Worm (Caenorhabditis elegans) whole organism, L2 larva: ENCODE measurements around the gene C17H11.4.
"Not testable (repeated sequence)": the region's sequence is repeated elsewhere in the genome, so short reads cannot be mapped to it uniquely, and the experiment has no call there.

ENCODE experiments used
- C34F6.9 ChIP-seq: fragments of 150-350 bp; optimal IDR thresholded peaks from 2 replicates; lab custom pipeline; 2014; ENCODE audit warnings: missing biosample characterization, missing genetic modification characterization
- F13H6.1 ChIP-seq: sonication (generic microtip); optimal IDR thresholded peaks from 2 replicates; lab custom pipeline; 2016; ENCODE audit warnings: missing genetic modification characterization, missing compliant biosample characterization
- R02D3.7 ChIP-seq: fragments of 150-350 bp; optimal IDR thresholded peaks from 2 replicates; lab custom pipeline; 2014; ENCODE audit warnings: missing biosample characterization, missing genetic modification characterization
- Y55F3AM.14 ChIP-seq: fragments of 200-800 bp; sonication (Bioruptor generic); optimal IDR thresholded peaks from 2 replicates; lab custom pipeline; 2018; ENCODE audit warnings: mild to moderate bottlenecking, missing genetic modification characterization, missing compliant biosample characterization
- ZK546.5 ChIP-seq: sonication (generic microtip); optimal IDR thresholded peaks from 2 replicates; lab custom pipeline; 2017; ENCODE audit warnings: missing biosample characterization, missing genetic modification characterization
- alr-1 ChIP-seq: fragments of 150-350 bp; optimal IDR thresholded peaks from 2 replicates; lab custom pipeline; 2014; ENCODE audit warnings: missing biosample characterization, missing genetic modification characterization
- aly-2 ChIP-seq: fragments of 150-350 bp; optimal IDR thresholded peaks from 2 replicates; lab custom pipeline; 2014; ENCODE audit warnings: missing biosample characterization, missing genetic modification characterization
- ama-1 ChIP-seq: fragments of 150-350 bp; optimal IDR thresholded peaks from 2 replicates; lab custom pipeline; 2018; ENCODE audit warnings: inconsistent platforms
- blmp-1 ChIP-seq: sonication (generic microtip); optimal IDR thresholded peaks from 2 replicates; lab custom pipeline; 2017; ENCODE audit warnings: missing genetic modification characterization, mild to moderate bottlenecking, missing compliant biosample characterization, antibody characterized with exemption, moderate library complexity; ENCODE audit not compliant: insufficient read depth
- ceh-82 ChIP-seq: fragments of 150-350 bp; optimal IDR thresholded peaks from 2 replicates; lab custom pipeline; 2014; ENCODE audit warnings: missing biosample characterization, missing genetic modification characterization
- crh-2 ChIP-seq: sonication (generic microtip); optimal IDR thresholded peaks from 2 replicates; lab custom pipeline; 2017; ENCODE audit warnings: missing biosample characterization, missing genetic modification characterization
- dmd-4 ChIP-seq: sonication (generic microtip); optimal IDR thresholded peaks from 2 replicates; lab custom pipeline; 2017; ENCODE audit warnings: missing biosample characterization, missing genetic modification characterization
- egl-27 ChIP-seq: sonication (generic microtip); optimal IDR thresholded peaks from 3 replicates; lab custom pipeline; 2017; ENCODE audit warnings: missing biosample characterization, missing genetic modification reagents, missing genetic modification characterization
- elt-3 ChIP-seq: sonication (generic microtip); optimal IDR thresholded peaks from 2 replicates; lab custom pipeline; 2017; ENCODE audit warnings: missing biosample characterization, missing genetic modification characterization
- gmeb-1 ChIP-seq: fragments of 150-350 bp; optimal IDR thresholded peaks from 2 replicates; lab custom pipeline; 2014; ENCODE audit warnings: missing biosample characterization, missing genetic modification characterization
- lin-11 ChIP-seq: fragments of 150-350 bp; sonication (generic microtip); optimal IDR thresholded peaks from 2 replicates; lab custom pipeline; 2014; ENCODE audit warnings: missing biosample characterization, missing genetic modification characterization, inconsistent platforms, mixed read lengths
- lin-13 ChIP-seq: fragments of 150-350 bp; optimal IDR thresholded peaks from 2 replicates; lab custom pipeline; 2014; ENCODE audit warnings: missing biosample characterization, missing genetic modification reagents, missing genetic modification characterization
- lsy-2 ChIP-seq, 2 experiments: fragments of 150-350 bp in 1 of 2; sonication (generic microtip) in 1 of 2; optimal IDR thresholded peaks; 2 replicates each; lab custom pipeline; 2014 to 2017; ENCODE audit warnings: missing biosample characterization in 2 of 2, missing genetic modification characterization in 2 of 2
- mab-5 ChIP-seq: fragments of 150-350 bp; optimal IDR thresholded peaks from 2 replicates; lab custom pipeline; 2014; ENCODE audit warnings: missing biosample characterization, missing genetic modification characterization
- mbf-1 ChIP-seq: sonication (generic microtip); optimal IDR thresholded peaks from 2 replicates; lab custom pipeline; 2017; ENCODE audit warnings: missing biosample characterization, missing genetic modification characterization
- nhr-10 ChIP-seq: sonication (generic microtip); optimal IDR thresholded peaks from 2 replicates; lab custom pipeline; 2017; ENCODE audit warnings: missing biosample characterization, missing genetic modification characterization
- nhr-12 ChIP-seq: fragments of 150-350 bp; optimal IDR thresholded peaks from 2 replicates; lab custom pipeline; 2014; ENCODE audit warnings: missing biosample characterization, missing genetic modification characterization
- nhr-21 ChIP-seq: fragments of 150-350 bp; optimal IDR thresholded peaks from 2 replicates; lab custom pipeline; 2014; ENCODE audit warnings: missing biosample characterization, missing genetic modification characterization
- nhr-77 ChIP-seq: fragments of 150-350 bp; optimal IDR thresholded peaks from 2 replicates; lab custom pipeline; 2014; ENCODE audit warnings: missing biosample characterization, missing genetic modification characterization
- peb-1 ChIP-seq: fragments of 150-350 bp; optimal IDR thresholded peaks from 2 replicates; lab custom pipeline; 2014; ENCODE audit warnings: missing biosample characterization, missing genetic modification characterization
- sem-4 ChIP-seq: fragments of 150-350 bp; optimal IDR thresholded peaks from 2 replicates; lab custom pipeline; 2014; ENCODE audit warnings: missing biosample characterization, missing genetic modification reagents, missing genetic modification characterization
- sma-9 ChIP-seq, 2 experiments: fragments of 150-350 bp in 1 of 2; sonication (generic microtip) in 1 of 2; optimal IDR thresholded peaks; 2 replicates each; lab custom pipeline; 2014 to 2016; ENCODE audit warnings: missing genetic modification characterization in 2 of 2, mild to moderate bottlenecking in 1 of 2, missing biosample characterization in 1 of 2, missing compliant biosample characterization in 1 of 2, missing genetic modification reagents in 1 of 2, moderate library complexity in 1 of 2
- snpc-4 ChIP-seq: fragments of 150-350 bp; optimal IDR thresholded peaks from 2 replicates; lab custom pipeline; 2014; ENCODE audit warnings: missing biosample characterization, missing genetic modification characterization
- unc-39 ChIP-seq: fragments of 150-350 bp; optimal IDR thresholded peaks from 2 replicates; lab custom pipeline; 2014; ENCODE audit warnings: missing biosample characterization, missing genetic modification characterization
- unc-55 ChIP-seq: fragments of 150-350 bp; sonication (generic microtip); optimal IDR thresholded peaks from 3 replicates; lab custom pipeline; 2014; ENCODE audit warnings: missing biosample characterization, missing genetic modification reagents, missing genetic modification characterization
- unc-62 ChIP-seq: fragments of 150-350 bp; optimal IDR thresholded peaks from 2 replicates; lab custom pipeline; 2014; ENCODE audit warnings: missing biosample characterization, missing genetic modification reagents, missing genetic modification characterization
- ztf-11 ChIP-seq: sonication (generic microtip); optimal IDR thresholded peaks from 2 replicates; lab custom pipeline; 2017; ENCODE audit warnings: missing biosample characterization, missing genetic modification characterization
- ztf-4 ChIP-seq: fragments of 150-350 bp; optimal IDR thresholded peaks from 2 replicates; lab custom pipeline; 2014; ENCODE audit warnings: missing biosample characterization, missing genetic modification characterization

C17H11.4 gene

ce11 chrX:8181590-8182311 lies at the start of gene C17H11.4:
Gene C17H11.4 (minus strand): TSS chrX:8181640.
- not testable (repeated sequence) for TF ChIP-seq lin-11 (tag; lab: Kevin White, UChicago); C34F6.9 (tag; lab: Kevin White, UChicago); lsy-2 (tag; optimal IDR thresholded peaks at IDR 0.05; lab: Kevin White, UChicago)
- TF ChIP-seq, all 48 proteins: peak for 0; not testable (repeated sequence) for 48

DNA sequence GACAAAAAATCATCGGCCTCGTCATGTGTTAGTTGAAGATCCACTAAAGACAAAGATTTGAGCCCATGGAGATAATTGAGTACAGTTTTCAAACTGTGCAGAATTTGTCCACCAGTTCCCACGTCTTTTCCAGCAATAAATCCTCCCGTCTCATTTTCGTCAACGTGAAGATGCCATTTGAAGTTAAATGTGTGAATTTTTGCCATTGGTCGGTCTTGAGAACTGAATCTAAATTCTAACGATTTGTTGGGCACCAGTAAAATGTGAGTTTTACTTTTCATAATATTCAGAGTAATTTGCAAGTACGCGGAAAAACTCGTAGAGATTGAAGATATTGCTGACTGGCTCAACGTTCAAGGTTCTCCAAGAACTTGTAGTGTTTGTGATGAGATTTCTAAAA lies 49.1 kb upstream of the C17H11.4 start:
- TF ChIP-seq unc-55 (GFP tag; lab: Kevin White, UChicago) (no peak), ZK546.5 (no peak), sma-9 (GFP tag; optimal IDR thresholded peaks at IDR 0.05; lab: Kevin White, UChicago) (no peak), sma-9 (tag; optimal IDR thresholded peaks at IDR 0.05; lab: Kevin White, UChicago) (no peak), snpc-4 (no peak), alr-1 (tag; lab: Kevin White, UChicago) (no peak), peb-1 (no peak), blmp-1 (tag; lab: Kevin White, UChicago) (no peak), aly-2 (tag; lab: Kevin White, UChicago) (no peak), crh-2 (no peak), nhr-21 (tag; lab: Kevin White, UChicago) (no peak), R02D3.7 (no peak), gmeb-1 (tag; lab: Kevin White, UChicago) (no peak), ztf-4 (tag; lab: Kevin White, UChicago) (no peak)
- TF ChIP-seq, all 48 proteins: peak for 0

ce11 chrX:8229221-8229620 lies 47.8 kb upstream of the C17H11.4 start:
- TF ChIP-seq ztf-4 (tag; lab: Kevin White, UChicago) (no peak), ceh-82 (tag; lab: Kevin White, UChicago) (no peak), F13H6.1 (tag; lab: Kevin White, UChicago) (no peak), ama-1 (lab: Kevin White, UChicago) (no peak), aly-2 (tag; lab: Kevin White, UChicago) (no peak), snpc-4 (no peak), alr-1 (tag; lab: Kevin White, UChicago) (no peak), unc-55 (GFP tag; lab: Kevin White, UChicago) (no peak), elt-3 (no peak), nhr-77 (tag; lab: Kevin White, UChicago) (no peak), sem-4 (no peak), nhr-21 (tag; lab: Kevin White, UChicago) (no peak), ZK546.5 (no peak), lin-13 (GFP tag; lab: Kevin White, UChicago) (no peak), dmd-4 (tag; lab: Kevin White, UChicago) (no peak), egl-27 (tag; lab: Kevin White, UChicago) (no peak), C34F6.9 (tag; lab: Kevin White, UChicago) (no peak), unc-39 (tag; lab: Kevin White, UChicago) (no peak), unc-62 (no peak), mab-5 (tag; lab: Kevin White, UChicago) (no peak)

DNA sequence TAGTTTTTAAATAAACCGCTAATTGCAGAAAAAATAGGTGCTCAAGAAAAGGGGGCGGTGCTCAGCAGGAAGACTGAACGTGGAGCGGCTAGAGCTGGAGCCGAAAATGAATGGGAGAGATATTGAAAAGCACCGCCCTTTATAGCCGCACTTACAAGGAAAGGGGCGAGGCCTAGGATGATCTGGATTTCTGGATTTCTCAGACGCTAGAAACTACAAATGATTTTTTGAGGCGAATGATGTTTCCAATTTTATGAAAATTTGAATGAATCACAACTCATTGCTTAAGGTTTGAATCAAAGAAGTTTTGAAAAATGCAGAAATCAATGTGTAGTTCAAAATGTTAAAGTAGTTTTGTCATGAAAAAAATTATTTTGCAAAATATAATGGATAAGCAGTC lies 43.5 kb upstream of the C17H11.4 start, which contains the start of gene K02A6.2:
Gene K02A6.2, minus strand, starts transcription at position 101 of the 400 bp plus-strand sequence.
- TF ChIP-seq lin-13 (GFP tag; lab: Kevin White, UChicago) (no peak), dmd-4 (tag; lab: Kevin White, UChicago) (no peak), C34F6.9 (tag; lab: Kevin White, UChicago) (no peak), nhr-21 (tag; lab: Kevin White, UChicago) (no peak), unc-62 (no peak), peb-1 (no peak), unc-39 (tag; lab: Kevin White, UChicago) (no peak), nhr-77 (tag; lab: Kevin White, UChicago) (no peak), ceh-82 (tag; lab: Kevin White, UChicago) (no peak), mbf-1 (no peak), nhr-10 (no peak), sem-4 (no peak), R02D3.7 (no peak), nhr-12 (tag; lab: Kevin White, UChicago) (no peak), lin-11 (tag; lab: Kevin White, UChicago) (no peak), Y55F3AM.14 (GFP tag; lab: Kevin White, UChicago) (no peak)

ce11 chrX:8219428-8219827 lies 38.0 kb upstream of the C17H11.4 start, which contains the start of gene K02A6.1:
Gene K02A6.1 (plus strand): TSS chrX:8219728.
- no peak for TF ChIP-seq ztf-11 (tag; lab: Kevin White, UChicago)
- no peak for TF ChIP-seq peb-1
- TF ChIP-seq unc-39 (tag; lab: Kevin White, UChicago) = no peak
- TF ChIP-seq F13H6.1 (tag; lab: Kevin White, UChicago) = no peak
